Worm (Caenorhabditis elegans): ENCODE results near the gene T14G12.6.

DNA sequence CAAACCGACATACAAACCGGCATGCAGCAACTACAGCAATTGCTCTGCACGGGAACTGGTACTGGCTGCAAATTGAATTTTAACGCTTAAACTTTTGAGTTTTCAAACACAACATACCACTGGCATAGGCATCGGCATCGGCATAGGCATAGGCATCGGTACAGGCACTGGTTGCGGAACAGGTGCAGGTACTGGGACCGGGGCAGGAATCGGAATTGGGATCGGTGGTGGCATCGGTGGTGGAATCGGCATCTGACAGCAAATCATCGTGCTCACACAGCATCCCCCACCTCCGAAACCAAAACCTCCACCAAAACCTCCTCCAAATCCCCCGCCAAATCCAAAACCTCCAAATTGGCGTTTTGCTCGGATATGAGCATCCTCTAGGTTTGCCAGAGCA is 34.9 kb upstream of the T14G12.6 start:
- TF ChIP-seq nhr-77 (tag; optimal IDR thresholded peaks at IDR 0.05) (no peak), aha-1 (tag) (peak; percentile 29), T26A8.4 (GFP tag; IDR thresholded peaks at IDR 0.05) (no peak), ZK546.5 (tag; optimal IDR thresholded peaks at IDR 0.05) (no peak), lin-13 (GFP tag; optimal IDR thresholded peaks at IDR 0.05) (no peak), pha-4 (GFP tag; IDR thresholded peaks at IDR 0.05) (no peak), pha-4 (tag; optimal IDR thresholded peaks at IDR 0.05) (no peak), R02D3.7 (tag; optimal IDR thresholded peaks at IDR 0.05) (no peak)

Measured in whole organism, L4 larva.